Fruit fly (Drosophila melanogaster): ENCODE data around the gene CG6216.

CG6216 gene

dm6 chr3L:11150735-11151287, at the start of gene CG6216:
Gene CG6216, minus strand, starts transcription at chr3L:11150785.
- TF ChIP-seq CrebA (GFP tag; optimal IDR thresholded peaks at IDR 0.05; ENCODE audit: borderline replicate concordance): no peak
- TF ChIP-seq dl (GFP tag; optimal IDR thresholded peaks at IDR 0.05; ENCODE audit: insufficient read depth in 1 of 2, partially characterized antibody in 2 of 2): no peak
- no peak for TF ChIP-seq Rel (GFP tag; optimal IDR thresholded peaks at IDR 0.05)
- TF ChIP-seq Rel (tag; optimal IDR thresholded peaks at IDR 0.05): no peak

DNA sequence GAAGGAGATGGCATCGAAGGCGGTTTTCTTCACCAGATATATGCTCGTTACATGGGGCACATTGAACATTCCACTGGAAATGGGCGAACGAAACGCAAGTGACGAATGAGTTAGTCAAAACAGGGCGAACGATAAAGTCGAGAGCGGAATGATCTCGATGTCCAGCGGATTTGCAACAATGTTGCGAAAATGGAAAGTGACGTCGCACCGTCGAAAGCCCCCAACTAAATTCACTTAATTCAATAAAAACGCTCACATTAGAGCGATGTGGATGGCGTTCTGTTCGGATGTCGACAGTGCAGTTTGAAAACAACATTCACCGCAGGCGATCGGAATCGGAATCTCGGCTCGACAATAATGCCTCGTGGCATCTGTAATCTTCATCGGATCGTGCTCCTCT, 48.7 kb upstream of the CG6216 start, which contains the start of gene CG7607:
Gene CG7607, plus strand, starts transcription at position 301 of the 400 bp plus-strand sequence.
- no peak for TF ChIP-seq CrebA (GFP tag; optimal IDR thresholded peaks at IDR 0.05; ENCODE audit: borderline replicate concordance)
- no peak for TF ChIP-seq Vsx2 (GFP tag; optimal IDR thresholded peaks at IDR 0.05; ENCODE audit: partially characterized antibody)
- no peak for TF ChIP-seq CG32264 (GFP tag; optimal IDR thresholded peaks at IDR 0.05)
- TF ChIP-seq h (GFP tag; optimal IDR thresholded peaks at IDR 0.05): no peak
- TF ChIP-seq tai (GFP tag; optimal IDR thresholded peaks at IDR 0.05): no peak
- TF ChIP-seq Dfd (GFP tag; optimal IDR thresholded peaks at IDR 0.05): no peak
- TF ChIP-seq Hnf4 (GFP tag; optimal IDR thresholded peaks at IDR 0.05): no peak
- no peak for TF ChIP-seq OdsH (GFP tag; optimal IDR thresholded peaks at IDR 0.05)
- TF ChIP-seq N (GFP tag; optimal IDR thresholded peaks at IDR 0.05): no peak
- TF ChIP-seq Myc (optimal IDR thresholded peaks at IDR 0.05): no peak
- no peak for TF ChIP-seq CG9705 (GFP tag; optimal IDR thresholded peaks at IDR 0.05)
- TF ChIP-seq woc (GFP tag; optimal IDR thresholded peaks at IDR 0.05): no peak
- no peak for TF ChIP-seq sv (GFP tag; optimal IDR thresholded peaks at IDR 0.05)
- TF ChIP-seq foxo (GFP tag; optimal IDR thresholded peaks at IDR 0.05): no peak
- TF ChIP-seq Hr83 (GFP tag; optimal IDR thresholded peaks at IDR 0.05; ENCODE audit: poor library complexity, severe bottlenecking): no peak
- TF ChIP-seq ey (GFP tag; optimal IDR thresholded peaks at IDR 0.05): no peak
- no peak for TF ChIP-seq HLH106 (tag; optimal IDR thresholded peaks at IDR 0.05)
- no peak for TF ChIP-seq dl (GFP tag; optimal IDR thresholded peaks at IDR 0.05; ENCODE audit: insufficient read depth in 1 of 2, partially characterized antibody in 2 of 2)

DNA sequence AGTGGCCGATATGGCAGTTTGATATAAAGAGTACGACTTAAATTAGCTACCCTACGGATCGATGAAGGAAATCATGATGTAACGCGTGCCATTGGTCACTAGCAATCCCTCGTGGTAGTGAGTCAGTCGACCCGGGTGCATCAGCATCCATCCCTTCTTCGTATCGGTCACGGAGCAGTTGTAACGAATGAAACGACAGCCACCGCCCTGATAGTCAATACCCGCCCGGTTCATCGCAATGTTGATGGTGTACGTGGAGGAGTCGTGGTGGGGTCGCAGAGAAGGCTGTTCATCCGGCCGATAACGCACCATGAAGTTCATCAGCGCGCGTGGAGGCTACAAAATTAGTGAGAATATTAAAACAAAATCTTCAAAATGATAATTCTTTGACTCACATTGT, 47.8 kb upstream of the CG6216 start:
- TF ChIP-seq CrebA (GFP tag; optimal IDR thresholded peaks at IDR 0.05; ENCODE audit: borderline replicate concordance) (no peak), CG32264 (GFP tag; optimal IDR thresholded peaks at IDR 0.05) (no peak), Hr83 (GFP tag; optimal IDR thresholded peaks at IDR 0.05; ENCODE audit: poor library complexity, severe bottlenecking) (no peak), GATAd (GFP tag; optimal IDR thresholded peaks at IDR 0.05) (no peak), OdsH (GFP tag; optimal IDR thresholded peaks at IDR 0.05) (no peak), N (GFP tag; optimal IDR thresholded peaks at IDR 0.05) (no peak), ey (GFP tag; optimal IDR thresholded peaks at IDR 0.05) (no peak), rgr (GFP tag; optimal IDR thresholded peaks at IDR 0.05) (no peak), woc (GFP tag; optimal IDR thresholded peaks at IDR 0.05) (no peak), sv (GFP tag; optimal IDR thresholded peaks at IDR 0.05) (no peak), Dif (GFP tag; optimal IDR thresholded peaks at IDR 0.05; ENCODE audit: partially characterized antibody) (no peak), Sp1 (GFP tag; optimal IDR thresholded peaks at IDR 0.05) (no peak), lola (GFP tag; optimal IDR thresholded peaks at IDR 0.05) (no peak), Hr78 (GFP tag; optimal IDR thresholded peaks at IDR 0.05) (no peak), Rel (GFP tag; optimal IDR thresholded peaks at IDR 0.05) (no peak), Rel (tag; optimal IDR thresholded peaks at IDR 0.05) (no peak)

DNA sequence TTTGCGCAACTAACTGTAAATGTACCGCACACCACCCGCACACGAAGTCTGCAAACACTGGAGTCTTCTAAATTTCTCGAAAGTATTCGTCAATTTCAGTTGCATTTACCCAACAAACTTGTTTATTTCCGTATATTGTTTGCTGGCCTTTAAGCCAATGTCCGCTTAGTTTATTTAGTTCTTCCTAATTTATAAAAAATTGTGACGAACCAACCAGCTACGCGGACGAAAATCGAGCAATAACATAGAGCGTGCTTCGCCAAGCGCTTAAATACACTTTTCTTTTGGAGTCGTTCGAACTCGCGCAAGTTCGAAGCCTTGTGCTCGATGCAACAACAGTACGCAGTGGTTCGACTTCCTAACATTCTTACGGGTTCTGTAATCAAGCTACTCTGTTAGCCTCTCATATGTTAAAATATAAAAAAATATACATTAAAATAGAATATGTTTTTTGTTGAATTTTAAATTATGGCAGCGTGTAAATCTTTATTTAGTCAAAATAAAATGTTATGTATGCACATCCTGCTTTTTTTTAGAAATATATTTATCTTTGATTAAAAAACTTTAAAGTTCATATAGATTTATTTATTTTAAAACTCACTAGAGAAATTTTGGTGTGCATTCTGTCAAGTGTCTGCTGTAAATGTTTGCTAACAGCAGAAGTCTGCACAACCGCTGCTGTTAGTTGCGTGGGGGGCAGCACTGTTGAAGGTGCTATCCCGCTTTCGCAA, 46.9 kb upstream of the CG6216 start, which contains the start of gene GlcAT-P:
Gene GlcAT-P, minus strand, starts transcription at position 246 of the 731 bp plus-strand sequence.
- TF ChIP-seq HLH106 (tag; optimal IDR thresholded peaks at IDR 0.05) (peak; percentile 69), jim (GFP tag; optimal IDR thresholded peaks at IDR 0.05) (no peak), Dfd (GFP tag; optimal IDR thresholded peaks at IDR 0.05) (no peak), lola (GFP tag; optimal IDR thresholded peaks at IDR 0.05) (no peak), OdsH (GFP tag; optimal IDR thresholded peaks at IDR 0.05) (peak; percentile 57), Vsx2 (GFP tag; optimal IDR thresholded peaks at IDR 0.05; ENCODE audit: partially characterized antibody) (no peak), Jra (GFP tag; optimal IDR thresholded peaks at IDR 0.05) (no peak), Abd-B (GFP tag; optimal IDR thresholded peaks at IDR 0.05) (no peak), Hr83 (GFP tag; optimal IDR thresholded peaks at IDR 0.05; ENCODE audit: poor library complexity, severe bottlenecking) (no peak), woc (GFP tag; optimal IDR thresholded peaks at IDR 0.05) (peak; percentile 45), rgr (GFP tag; optimal IDR thresholded peaks at IDR 0.05) (peak; percentile 45), CrebA (GFP tag; optimal IDR thresholded peaks at IDR 0.05; ENCODE audit: borderline replicate concordance) (no peak), foxo (GFP tag; optimal IDR thresholded peaks at IDR 0.05) (peak in 1 of 2 experiments; percentile 63), dl (GFP tag; optimal IDR thresholded peaks at IDR 0.05; ENCODE audit: insufficient read depth in 1 of 2, partially characterized antibody in 2 of 2) (no peak), tai (GFP tag; optimal IDR thresholded peaks at IDR 0.05) (no peak), ey (GFP tag; optimal IDR thresholded peaks at IDR 0.05) (no peak), sv (GFP tag; optimal IDR thresholded peaks at IDR 0.05) (peak; percentile 36), sage (GFP tag; optimal IDR thresholded peaks at IDR 0.05) (no peak), brk (GFP tag; optimal IDR thresholded peaks at IDR 0.05) (peak; percentile 60), Hnf4 (GFP tag; optimal IDR thresholded peaks at IDR 0.05) (peak; percentile 2), Rel (GFP tag; optimal IDR thresholded peaks at IDR 0.05) (no peak), Rel (tag; optimal IDR thresholded peaks at IDR 0.05) (no peak), Sp1 (GFP tag; optimal IDR thresholded peaks at IDR 0.05) (peak; percentile 69), N (GFP tag; optimal IDR thresholded peaks at IDR 0.05) (no peak), CG32264 (GFP tag; optimal IDR thresholded peaks at IDR 0.05) (no peak), psq (GFP tag; optimal IDR thresholded peaks at IDR 0.05) (peak; percentile 59), GATAd (GFP tag; optimal IDR thresholded peaks at IDR 0.05) (no peak), Dif (GFP tag; optimal IDR thresholded peaks at IDR 0.05; ENCODE audit: partially characterized antibody) (no peak), dsf (GFP tag; optimal IDR thresholded peaks at IDR 0.05; ENCODE audit: borderline replicate concordance) (no peak), fru (GFP tag; optimal IDR thresholded peaks at IDR 0.05) (peak; percentile 56), CG9705 (GFP tag; optimal IDR thresholded peaks at IDR 0.05) (peak; percentile 2)

All from whole organism, wandering third instar larva.